Worm (Caenorhabditis elegans): Measurements from ENCODE around the gene nst-1.

Gene nst-1

ce11 chrII:8328820-8329339 is 45.9 kb upstream of the nst-1 start, which contains the start of gene hel-1 (continued):
- TF ChIP-seq B0261.1 (tag; optimal IDR thresholded peaks at IDR 0.05) (no peak), zim-3 (tag; optimal IDR thresholded peaks at IDR 0.05) (no peak), hlh-26 (GFP tag; conservative IDR thresholded peaks at IDR 0.05) (no peak), snpc-3.4 (tag; optimal IDR thresholded peaks at IDR 0.05) (peak; percentile 27)

- TF ChIP-seq ama-1 (optimal IDR thresholded peaks at IDR 0.05) = no peak
- TF ChIP-seq ama-1 (GFP tag; optimal IDR thresholded peaks at IDR 0.05) = peak in 1 of 2 experiments; percentile 28
- TF ChIP-seq F57A8.1 (GFP tag; optimal IDR thresholded peaks at IDR 0.05) = no peak
- TF ChIP-seq akir-1 (GFP tag; optimal IDR thresholded peaks at IDR 0.05) = no peak
Measured at ce11 chrII:8327450-8327849, 44.4 kb upstream of the nst-1 start.

- no peak for TF ChIP-seq nhr-120 (GFP tag; IDR thresholded peaks at IDR 0.05)
- TF ChIP-seq rpc-1 (optimal IDR thresholded peaks at IDR 0.05) = no peak
- no peak for TF ChIP-seq rpc-1 (tag; optimal IDR thresholded peaks at IDR 0.05)
- TF ChIP-seq nfyb-1 (GFP tag; IDR thresholded peaks at IDR 0.05) = 0 out of 2 replicates have a peak, but pooled peaks have one; percentile 56
- TF ChIP-seq ceh-58 (GFP tag; IDR thresholded peaks at IDR 0.05) = 0 out of 2 replicates have a peak, but pooled peaks have one; percentile 48
- TF ChIP-seq madf-6 (GFP tag; IDR thresholded peaks at IDR 0.05) = peak; percentile 49; the same call in 1 of the 2 replicates
- peak; percentile 5 for TF ChIP-seq snpc-4 (GFP tag; optimal IDR thresholded peaks at IDR 0.05)
- TF ChIP-seq snpc-4 (tag; optimal IDR thresholded peaks at IDR 0.05) = peak in 1 of 4 experiments; percentile 17
- no peak for TF ChIP-seq Y53F4B.3 (GFP tag; IDR thresholded peaks at IDR 0.05)
- 0 out of 2 replicates have a peak, but pooled peaks have one; percentile 34 for TF ChIP-seq ztf-25 (GFP tag; IDR thresholded peaks at IDR 0.05)
- TF ChIP-seq B0336.3 (GFP tag; IDR thresholded peaks at IDR 0.05) = peak; percentile 43; the same call in 1 of the 2 replicates
- no peak for TF ChIP-seq cebp-1 (GFP tag; IDR thresholded peaks at IDR 0.05)
- peak; percentile 18 for TF ChIP-seq cebp-1 (tag; optimal IDR thresholded peaks at IDR 0.05)
- no peak for TF ChIP-seq mxl-1 (tag; optimal IDR thresholded peaks at IDR 0.05)
- TF ChIP-seq nhr-27 (tag; optimal IDR thresholded peaks at IDR 0.05) = no peak
- peak; percentile 44; the same call in 1 of the 2 replicates for TF ChIP-seq hsf-1 (GFP tag; IDR thresholded peaks at IDR 0.05)
- no peak for TF ChIP-seq tbp1 (GFP tag; optimal IDR thresholded peaks at IDR 0.05)
- peak; percentile 2 for TF ChIP-seq xnd-1 (tag; optimal IDR thresholded peaks at IDR 0.05)
- no peak for TF ChIP-seq lag-1 (GFP tag; IDR thresholded peaks at IDR 0.05)
- no peak for TF ChIP-seq ceh-40 (GFP tag; IDR thresholded peaks at IDR 0.05)
- no peak for TF ChIP-seq gei-17 (GFP tag; optimal IDR thresholded peaks at IDR 0.05)
- TF ChIP-seq hrde-1 (tag; optimal IDR thresholded peaks at IDR 0.05; ENCODE audit: borderline replicate concordance) = peak; percentile 73
- TF ChIP-seq lsy-27 (tag; optimal IDR thresholded peaks at IDR 0.05; ENCODE audit: borderline replicate concordance, insufficient read depth) = no peak
- no peak for TF ChIP-seq hmg-20 (GFP tag; IDR thresholded peaks at IDR 0.05)
- no peak for TF ChIP-seq attf-6 (GFP tag; IDR thresholded peaks at IDR 0.05)
- 0 out of 2 replicates have a peak, but pooled peaks have one; percentile 42 for TF ChIP-seq rcor-1 (GFP tag; IDR thresholded peaks at IDR 0.05)
- no peak for TF ChIP-seq dpl-1 (GFP tag; optimal IDR thresholded peaks at IDR 0.05)
- TF ChIP-seq lin-35 (GFP tag; optimal IDR thresholded peaks at IDR 0.05) = no peak
- TF ChIP-seq hmg-1.2 (GFP tag; IDR thresholded peaks at IDR 0.05) = peak; percentile 10
- no peak for TF ChIP-seq ccch-3 (GFP tag; optimal IDR thresholded peaks at IDR 0.05)
- no peak for TF ChIP-seq efl-1 (GFP tag; optimal IDR thresholded peaks at IDR 0.05)
- peak; percentile 52; the same call in 1 of the 2 replicates for TF ChIP-seq Y79H2A.3 (GFP tag; conservative IDR thresholded peaks at IDR 0.05)
- TF ChIP-seq attf-5 (GFP tag; optimal IDR thresholded peaks at IDR 0.05) = peak; percentile 2
- peak; percentile 3 for TF ChIP-seq lsl-1 (GFP tag; optimal IDR thresholded peaks at IDR 0.05)
- peak; percentile 37; the same call in 1 of the 2 replicates for TF ChIP-seq D2030.7 (GFP tag; IDR thresholded peaks at IDR 0.05)
- TF ChIP-seq ama-1 (optimal IDR thresholded peaks at IDR 0.05) = no peak
- peak in 1 of 2 experiments; percentile 43 for TF ChIP-seq ama-1 (GFP tag; optimal IDR thresholded peaks at IDR 0.05)
- peak; percentile 34 for TF ChIP-seq repo-1 (tag; optimal IDR thresholded peaks at IDR 0.05)
Measured at ce11 chrII:8326228-8326960, 43.4 kb upstream of the nst-1 start.

Data from whole organism, young adult.